Worm (Caenorhabditis elegans): Measurements from ENCODE around the gene Y56A3A.7.

- no peak for TF ChIP-seq flt-1 (GFP tag; IDR thresholded peaks at IDR 0.05)
- TF ChIP-seq ztf-23 (GFP tag; IDR thresholded peaks at IDR 0.05) = no peak
- TF ChIP-seq klf-2 (GFP tag; conservative IDR thresholded peaks at IDR 0.05) = no peak
- no peak for TF ChIP-seq cog-1 (tag; optimal IDR thresholded peaks at IDR 0.05)
- no peak for TF ChIP-seq T22C8.4 (GFP tag; IDR thresholded peaks at IDR 0.05)
- no peak for TF ChIP-seq med-1 (GFP tag; optimal IDR thresholded peaks at IDR 0.05; ENCODE audit: insufficient read depth)
Observed at ce11 chrIII:11938525-11938924, 8.3 kb downstream of the Y56A3A.7 start.

Measured in whole organism, midembryonic.